Worm (Caenorhabditis elegans) whole organism, L1 larva: ENCODE results near the gene nspg-10.
A peak's percentile ranks its signal among the peaks of the same experiment; 100 is the strongest.

ENCODE experiments used
- C34B4.2 ChIP-seq: sonication (generic microtip); optimal IDR thresholded peaks from 2 replicates; lab custom pipeline; 2017; ENCODE audit warnings: mild to moderate bottlenecking, missing genetic modification characterization, missing compliant biosample characterization
- F16B12.6 ChIP-seq: fragments of 150-350 bp; optimal IDR thresholded peaks from 2 replicates; lab custom pipeline; 2014; ENCODE audit warnings: missing biosample characterization, missing genetic modification characterization
- aly-2 ChIP-seq: fragments of 150-350 bp; optimal IDR thresholded peaks from 2 replicates; lab custom pipeline; 2014; ENCODE audit warnings: missing biosample characterization, missing genetic modification characterization
- blmp-1 ChIP-seq: fragments of 150-350 bp; optimal IDR thresholded peaks from 2 replicates; lab custom pipeline; 2014; ENCODE audit warnings: missing biosample characterization, missing genetic modification characterization
- ceh-63 ChIP-seq: fragments of 200-800 bp; sonication (Bioruptor generic); optimal IDR thresholded peaks from 2 replicates; lab custom pipeline; 2018; ENCODE audit warnings: mild to moderate bottlenecking, missing genetic modification characterization, missing compliant biosample characterization
- ceh-8 ChIP-seq: fragments of 200-800 bp; sonication (Bioruptor generic); optimal IDR thresholded peaks from 2 replicates; lab custom pipeline; 2018; ENCODE audit warnings: mild to moderate bottlenecking, missing genetic modification characterization, moderate library complexity, missing compliant biosample characterization
- ceh-82 ChIP-seq, 3 experiments: fragments of 150-350 bp in 1 of 3; sonication (generic microtip) in 2 of 3; optimal IDR thresholded peaks; 2 replicates each; lab custom pipeline; 2014 to 2017; ENCODE audit warnings: missing biosample characterization in 3 of 3, missing genetic modification characterization in 3 of 3
- ceh-88 ChIP-seq: fragments of 200-800 bp; sonication (Bioruptor generic); IDR thresholded peaks from 2 replicates; pipeline ENCODE4 v1.3.6; 2022; ENCODE audit warnings: missing genetic modification characterization, missing compliant biosample characterization
- ces-1 ChIP-seq: fragments of 150-350 bp; optimal IDR thresholded peaks from 2 replicates; lab custom pipeline; 2014; ENCODE audit warnings: missing biosample characterization, missing genetic modification reagents, missing genetic modification characterization
- dpl-1 ChIP-seq, 3 experiments: fragments of 150-350 bp in 2 of 3; sonication (generic microtip) in 1 of 3; optimal IDR thresholded peaks; 2 replicates each; lab custom pipeline; 2014 to 2017; ENCODE audit warnings: missing biosample characterization in 3 of 3, missing genetic modification characterization in 3 of 3, missing genetic modification reagents in 3 of 3
- dsc-1 ChIP-seq: sonication (generic microtip); optimal IDR thresholded peaks from 2 replicates; lab custom pipeline; 2016; ENCODE audit warnings: mild to moderate bottlenecking, missing genetic modification characterization, missing compliant biosample characterization
- egl-13 ChIP-seq: sonication (generic microtip); optimal IDR thresholded peaks from 2 replicates; lab custom pipeline; 2016; ENCODE audit warnings: missing genotype, missing genetic modification reagents, missing genetic modification characterization, missing compliant biosample characterization
- elt-2 ChIP-seq: sonication (generic microtip); optimal IDR thresholded peaks from 2 replicates; lab custom pipeline; 2016; ENCODE audit warnings: missing genetic modification characterization, mild to moderate bottlenecking, inconsistent platforms, missing compliant biosample characterization, missing genetic modification reagents
- elt-3 ChIP-seq, 6 experiments: fragments of 150-350 bp in 1 of 6; sonication (generic microtip); optimal IDR thresholded peaks; 2 replicates each; lab custom pipeline; 2017 to 2018; ENCODE audit warnings: missing biosample characterization in 6 of 6, missing genetic modification characterization in 6 of 6, inconsistent platforms in 1 of 6
- ets-5 ChIP-seq: fragments of 200-800 bp; sonication (Bioruptor generic); IDR thresholded peaks from 2 replicates; pipeline ENCODE4 v1.3.6; 2022; ENCODE audit warnings: missing genetic modification characterization, missing compliant biosample characterization
- fkh-4 ChIP-seq: sonication (generic microtip); optimal IDR thresholded peaks from 2 replicates; lab custom pipeline; 2016; ENCODE audit warnings: missing compliant biosample characterization, missing genetic modification characterization, borderline replicate concordance
- fkh-8 ChIP-seq: sonication (generic microtip); optimal IDR thresholded peaks from 2 replicates; lab custom pipeline; 2016; ENCODE audit warnings: mild to moderate bottlenecking, missing genetic modification characterization, missing compliant biosample characterization
- fos-1 ChIP-seq: fragments of 150-350 bp; optimal IDR thresholded peaks from 2 replicates; lab custom pipeline; 2014; ENCODE audit warnings: missing biosample characterization, missing genetic modification characterization
- grh-1 ChIP-seq: fragments of 200-800 bp; sonication (Bioruptor generic); IDR thresholded peaks from 2 replicates; pipeline ENCODE4 v1.3.6; 2022; ENCODE audit warnings: missing genetic modification reagents, missing genetic modification characterization, missing compliant biosample characterization
- hpl-2 ChIP-seq: fragments of 150-350 bp; optimal IDR thresholded peaks from 2 replicates; lab custom pipeline; 2014; ENCODE audit warnings: missing biosample characterization, missing genetic modification reagents, missing genetic modification characterization
- isw-1 ChIP-seq: fragments of 200-800 bp; sonication (Bioruptor generic); IDR thresholded peaks from 2 replicates; pipeline ENCODE4 v1.3.6; 2022; ENCODE audit warnings: missing genetic modification characterization, missing compliant biosample characterization
- jun-1 ChIP-seq: fragments of 150-350 bp; optimal IDR thresholded peaks from 2 replicates; lab custom pipeline; 2014; ENCODE audit warnings: missing biosample characterization, missing genetic modification reagents, missing genetic modification characterization
- lin-13 ChIP-seq: fragments of 150-350 bp; optimal IDR thresholded peaks from 2 replicates; lab custom pipeline; 2014; ENCODE audit warnings: missing biosample characterization, missing genetic modification reagents, missing genetic modification characterization
- lin-14 ChIP-seq: fragments of 200-800 bp; sonication (Bioruptor generic); optimal IDR thresholded peaks from 2 replicates; lab custom pipeline; 2018; ENCODE audit warnings: mild to moderate bottlenecking, missing genetic modification characterization, moderate library complexity, missing compliant biosample characterization
- lin-39 ChIP-seq: fragments of 150-350 bp; optimal IDR thresholded peaks from 2 replicates; lab custom pipeline; 2014; ENCODE audit warnings: missing biosample characterization, missing genetic modification reagents, missing genetic modification characterization
- lir-3 ChIP-seq: sonication (generic microtip); optimal IDR thresholded peaks from 2 replicates; lab custom pipeline; 2016; ENCODE audit warnings: mild to moderate bottlenecking, missing genetic modification characterization, moderate library complexity, missing compliant biosample characterization; ENCODE audit not compliant: poor library complexity
- mab-9 ChIP-seq: fragments of 200-800 bp; sonication (Bioruptor generic); IDR thresholded peaks from 2 replicates; pipeline ENCODE4 v1.3.6; 2022; ENCODE audit warnings: missing genetic modification reagents, missing genetic modification characterization, missing compliant biosample characterization
- mef-2 ChIP-seq: fragments of 150-350 bp; optimal IDR thresholded peaks from 2 replicates; lab custom pipeline; 2014; ENCODE audit warnings: missing biosample characterization, missing genetic modification characterization
- mep-1 ChIP-seq: fragments of 150-350 bp; optimal IDR thresholded peaks from 2 replicates; lab custom pipeline; 2014; ENCODE audit warnings: missing biosample characterization, missing genetic modification characterization
- nhr-11 ChIP-seq: fragments of 150-350 bp; optimal IDR thresholded peaks from 2 replicates; lab custom pipeline; 2014; ENCODE audit warnings: missing biosample characterization, missing genetic modification characterization
- nhr-237 ChIP-seq: fragments of 150-350 bp; optimal IDR thresholded peaks from 2 replicates; lab custom pipeline; 2014; ENCODE audit warnings: missing biosample characterization, missing genetic modification characterization
- nhr-28 ChIP-seq: fragments of 150-350 bp; optimal IDR thresholded peaks from 2 replicates; lab custom pipeline; 2014; ENCODE audit warnings: missing biosample characterization, missing genetic modification characterization
- nhr-47 ChIP-seq: sonication (generic microtip); optimal IDR thresholded peaks from 2 replicates; lab custom pipeline; 2016; ENCODE audit warnings: mild to moderate bottlenecking, missing genetic modification characterization, moderate library complexity, missing compliant biosample characterization
- nhr-71 ChIP-seq: sonication (generic microtip); optimal IDR thresholded peaks from 2 replicates; lab custom pipeline; 2016; ENCODE audit warnings: mild to moderate bottlenecking, missing genetic modification characterization, moderate library complexity, missing compliant biosample characterization
- pqm-1 ChIP-seq: sonication (generic microtip); optimal IDR thresholded peaks from 3 replicates; lab custom pipeline; 2017; ENCODE audit warnings: missing biosample characterization, missing genetic modification characterization
- snpc-4 ChIP-seq: fragments of 150-350 bp; optimal IDR thresholded peaks from 2 replicates; lab custom pipeline; 2014; ENCODE audit warnings: missing biosample characterization, missing genetic modification characterization
- snu-23 ChIP-seq: sonication (generic microtip); optimal IDR thresholded peaks from 2 replicates; lab custom pipeline; 2016; ENCODE audit warnings: missing genetic modification characterization, missing compliant biosample characterization
- sptf-1 ChIP-seq: fragments of 150-350 bp; optimal IDR thresholded peaks from 2 replicates; lab custom pipeline; 2014; ENCODE audit warnings: missing biosample characterization, missing genetic modification characterization
- sup-37 ChIP-seq: fragments of 200-800 bp; sonication (Bioruptor generic); optimal IDR thresholded peaks from 2 replicates; lab custom pipeline; 2018; ENCODE audit warnings: mild to moderate bottlenecking, missing genetic modification characterization, missing compliant biosample characterization
- swsn-7 ChIP-seq: sonication (generic microtip); optimal IDR thresholded peaks from 2 replicates; lab custom pipeline; 2016; ENCODE audit warnings: missing genetic modification characterization, missing compliant biosample characterization
- unc-86 ChIP-seq: sonication (generic microtip); optimal IDR thresholded peaks from 2 replicates; lab custom pipeline; 2016; ENCODE audit warnings: missing genetic modification characterization, missing compliant biosample characterization
- unc-98 ChIP-seq: fragments of 200-800 bp; sonication (Bioruptor generic); IDR thresholded peaks from 2 replicates; pipeline ENCODE4 v1.3.6; 2022; ENCODE audit warnings: missing genetic modification characterization, missing compliant biosample characterization
- zip-4 ChIP-seq: fragments of 200-800 bp; sonication (Bioruptor generic); optimal IDR thresholded peaks from 2 replicates; lab custom pipeline; 2018; ENCODE audit warnings: mild to moderate bottlenecking, missing genetic modification characterization, moderate library complexity, missing compliant biosample characterization
- ztf-4 ChIP-seq: fragments of 150-350 bp; optimal IDR thresholded peaks from 2 replicates; lab custom pipeline; 2014; ENCODE audit warnings: missing biosample characterization, missing genetic modification characterization

The nspg-10 gene

DNA sequence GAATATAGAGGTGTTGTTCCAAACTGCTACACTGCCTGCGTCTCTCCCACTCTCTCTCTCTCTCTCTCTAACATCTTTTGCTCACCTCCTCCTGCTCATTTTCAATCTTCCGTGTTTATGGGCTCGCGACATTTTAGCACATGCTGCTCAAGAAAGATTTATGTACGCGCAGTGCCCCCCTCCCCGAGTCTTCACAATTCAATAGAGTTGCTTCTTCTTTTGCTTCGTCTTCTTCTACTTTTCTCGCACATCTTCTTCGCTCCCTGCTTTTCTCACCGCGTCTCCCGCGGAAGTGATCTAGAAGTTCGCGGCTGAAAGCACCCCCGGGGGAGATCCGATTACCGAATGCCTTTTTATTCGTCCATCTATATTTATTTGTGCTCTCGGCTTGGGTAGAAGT is 35.0 kb upstream of the nspg-10 start (continued):
- no peak for TF ChIP-seq elt-3 (tag; optimal IDR thresholded peaks at IDR 0.05; lab: Kevin White, UChicago)
- TF ChIP-seq nhr-71 (tag; lab: Kevin White, UChicago): peak; percentile 24
- TF ChIP-seq nhr-47 (tag; lab: Kevin White, UChicago): peak; percentile 27
- TF ChIP-seq nhr-11: no peak
- no peak for TF ChIP-seq ceh-88 (GFP tag; lab: Robert Waterston, UW)
- no peak for TF ChIP-seq ceh-8 (GFP tag; lab: Kevin White, UChicago)
- TF ChIP-seq isw-1: no peak
- TF ChIP-seq dsc-1 (tag; lab: Kevin White, UChicago): no peak
- TF ChIP-seq grh-1 (GFP tag; lab: Robert Waterston, UW): no peak
- TF ChIP-seq F16B12.6: no peak
- TF ChIP-seq jun-1 (tag; lab: Kevin White, UChicago): no peak
- TF ChIP-seq unc-98 (GFP tag; lab: Robert Waterston, UW): no peak
- no peak for TF ChIP-seq ceh-82 (tag; optimal IDR thresholded peaks at IDR 0.05; lab: Kevin White, UChicago)
- peak; percentile 9 for TF ChIP-seq lin-13 (GFP tag; lab: Kevin White, UChicago)
- TF ChIP-seq mab-9 (GFP tag; lab: Robert Waterston, UW): no peak
- no peak for TF ChIP-seq mep-1 (tag; lab: Kevin White, UChicago)
- TF ChIP-seq sup-37 (GFP tag; lab: Kevin White, UChicago): no peak
- TF ChIP-seq zip-4 (GFP tag; lab: Kevin White, UChicago): no peak
- TF ChIP-seq blmp-1 (tag; lab: Kevin White, UChicago): no peak
- TF ChIP-seq ets-5 (GFP tag; lab: Robert Waterston, UW): no peak
- TF ChIP-seq swsn-7 (tag; lab: Kevin White, UChicago): no peak
- TF ChIP-seq sptf-1 (tag; lab: Kevin White, UChicago): no peak
- TF ChIP-seq mef-2: no peak
- peak; percentile 79 for TF ChIP-seq lin-14 (GFP tag; lab: Kevin White, UChicago)
- no peak for TF ChIP-seq lir-3 (tag; lab: Kevin White, UChicago)
- no peak for TF ChIP-seq fkh-4 (tag; lab: Kevin White, UChicago)
- no peak for TF ChIP-seq C34B4.2 (tag; lab: Kevin White, UChicago)
- peak; percentile 64 for TF ChIP-seq fkh-8 (tag; lab: Kevin White, UChicago)
- no peak for TF ChIP-seq egl-13 (tag; lab: Kevin White, UChicago)
- TF ChIP-seq lin-39 (tag; lab: Kevin White, UChicago): no peak
- TF ChIP-seq snu-23 (GFP tag; lab: Kevin White, UChicago): no peak
- no peak for TF ChIP-seq nhr-237 (tag; lab: Kevin White, UChicago)
- no peak for TF ChIP-seq pqm-1 (tag; lab: Kevin White, UChicago)
- TF ChIP-seq ces-1 (GFP tag; lab: Kevin White, UChicago): no peak
- TF ChIP-seq unc-86 (tag; lab: Kevin White, UChicago): no peak
- TF ChIP-seq snpc-4 (tag; lab: Kevin White, UChicago): no peak
- TF ChIP-seq hpl-2 (GFP tag; lab: Kevin White, UChicago): no peak
- TF ChIP-seq elt-2: no peak
- no peak for TF ChIP-seq dpl-1 (GFP tag; optimal IDR thresholded peaks at IDR 0.05; lab: Kevin White, UChicago)
- no peak for TF ChIP-seq aly-2 (tag; lab: Kevin White, UChicago)

ce11 chrIV:4574051-4574450 is 31.5 kb upstream of the nspg-10 start:
- TF ChIP-seq lin-14 (GFP tag; lab: Kevin White, UChicago) (peak; percentile 52), mab-9 (GFP tag; lab: Robert Waterston, UW) (no peak), ces-1 (GFP tag; lab: Kevin White, UChicago) (no peak), ceh-8 (GFP tag; lab: Kevin White, UChicago) (peak; percentile 9), nhr-28 (tag; lab: Kevin White, UChicago) (no peak), ceh-63 (GFP tag; lab: Kevin White, UChicago) (no peak), nhr-47 (tag; lab: Kevin White, UChicago) (peak; percentile 6), ztf-4 (tag; lab: Kevin White, UChicago) (no peak), sptf-1 (tag; lab: Kevin White, UChicago) (no peak), fos-1 (tag; lab: Kevin White, UChicago) (no peak), blmp-1 (tag; lab: Kevin White, UChicago) (no peak), ceh-88 (GFP tag; lab: Robert Waterston, UW) (no peak), ceh-82 (tag; optimal IDR thresholded peaks at IDR 0.05; lab: Kevin White, UChicago) (peak in 1 of 3 experiments; percentile 26)
